Worm (Caenorhabditis elegans) whole organism, L4 larva: ENCODE results near the gene snb-6.

ENCODE experiments used
- F10B5.3 ChIP-seq: sonication (generic microtip); optimal IDR thresholded peaks from 2 replicates; lab custom pipeline; 2016; ENCODE audit warnings: mild to moderate bottlenecking, missing genetic modification characterization, missing compliant biosample characterization
- F26F4.8 ChIP-seq: fragments of 200-800 bp; sonication (Bioruptor generic); conservative IDR thresholded peaks from 2 replicates; pipeline ENCODE4 v1.3.6; 2022; ENCODE audit warnings: missing genetic modification characterization, missing compliant biosample characterization
- F44E2.7 ChIP-seq: fragments of 200-800 bp; sonication (Bioruptor generic); IDR thresholded peaks from 2 replicates; pipeline ENCODE4 v2.1.2; 2022; ENCODE audit warnings: missing genetic modification characterization, missing compliant biosample characterization
- F49E8.2 ChIP-seq: sonication (generic microtip); optimal IDR thresholded peaks from 2 replicates; lab custom pipeline; 2016; ENCODE audit warnings: missing compliant biosample characterization, mild to moderate bottlenecking, missing genetic modification characterization, borderline replicate concordance
- R02D3.7 ChIP-seq: fragments of 150-350 bp; sonication (generic microtip); optimal IDR thresholded peaks from 3 replicates; lab custom pipeline; 2014; ENCODE audit warnings: missing biosample characterization, missing genetic modification characterization
- Y105C5A.15 ChIP-seq: fragments of 200-800 bp; sonication (Bioruptor generic); IDR thresholded peaks from 2 replicates; pipeline ENCODE4 v1.3.6; 2022; ENCODE audit warnings: missing genetic modification characterization, missing compliant biosample characterization
- ZK546.5 ChIP-seq, 2 experiments: sonication (generic microtip); optimal IDR thresholded peaks; 2 replicates each; lab custom pipeline; 2017; ENCODE audit warnings: missing biosample characterization in 2 of 2, missing genetic modification characterization in 2 of 2
- aha-1 ChIP-seq: fragments of 150-350 bp; peaks from one replicate; lab custom pipeline; 2014; ENCODE audit warnings: missing biosample characterization, missing genetic modification characterization
- aly-2 ChIP-seq: sonication (generic microtip); optimal IDR thresholded peaks from 2 replicates; lab custom pipeline; 2018; ENCODE audit warnings: missing biosample characterization, missing genetic modification characterization
- arid-1 ChIP-seq: fragments of 200-800 bp; sonication (Bioruptor generic); conservative IDR thresholded peaks from 2 replicates; pipeline ENCODE4 v1.3.6; 2022; ENCODE audit warnings: missing genetic modification reagents, missing genetic modification characterization, missing compliant biosample characterization
- attf-4 ChIP-seq: sonication (generic microtip); optimal IDR thresholded peaks from 3 replicates; lab custom pipeline; 2017; ENCODE audit warnings: missing biosample characterization, missing genetic modification characterization
- ceh-28 ChIP-seq: fragments of 150-350 bp; optimal IDR thresholded peaks from 2 replicates; lab custom pipeline; 2014; ENCODE audit warnings: missing biosample characterization, missing genetic modification reagents, missing genetic modification characterization
- ceh-44 ChIP-seq: fragments of 200-800 bp; sonication (Bioruptor generic); IDR thresholded peaks from 2 replicates; pipeline ENCODE4 v1.3.6; 2022; ENCODE audit warnings: missing genetic modification reagents, missing genetic modification characterization, missing compliant biosample characterization
- ctbp-1 ChIP-seq: fragments of 200-800 bp; sonication (Bioruptor generic); IDR thresholded peaks from 2 replicates; pipeline ENCODE4 v1.3.6; 2022; ENCODE audit warnings: missing genetic modification reagents, missing genetic modification characterization, missing compliant biosample characterization
- daf-12 ChIP-seq: fragments of 150-350 bp; optimal IDR thresholded peaks from 2 replicates; lab custom pipeline; 2014; ENCODE audit warnings: missing biosample characterization, missing genetic modification reagents, missing genetic modification characterization
- daf-19 ChIP-seq: fragments of 200-800 bp; sonication (Bioruptor generic); conservative IDR thresholded peaks from 2 replicates; pipeline ENCODE4 v1.3.6; 2022; ENCODE audit warnings: missing genetic modification characterization, missing compliant biosample characterization
- daf-8 ChIP-seq: fragments of 200-800 bp; sonication (Bioruptor generic); IDR thresholded peaks from 2 replicates; pipeline ENCODE4 v1.3.6; 2022; ENCODE audit warnings: missing genetic modification characterization, missing compliant biosample characterization
- dmd-9 ChIP-seq: fragments of 200-800 bp; sonication (Bioruptor generic); IDR thresholded peaks from 2 replicates; pipeline ENCODE4 v1.3.6; 2022; ENCODE audit warnings: missing genetic modification reagents, missing genetic modification characterization, missing compliant biosample characterization
- dpl-1 ChIP-seq: fragments of 150-350 bp; optimal IDR thresholded peaks from 2 replicates; lab custom pipeline; 2014; ENCODE audit warnings: missing biosample characterization, missing genetic modification reagents, missing genetic modification characterization
- duxl-1 ChIP-seq: sonication (generic microtip); optimal IDR thresholded peaks from 2 replicates; lab custom pipeline; 2016; ENCODE audit warnings: mild to moderate bottlenecking, missing genetic modification characterization, moderate library complexity, missing compliant biosample characterization; ENCODE audit not compliant: poor library complexity
- dve-1 ChIP-seq: sonication (generic microtip); optimal IDR thresholded peaks from 2 replicates; lab custom pipeline; 2017; ENCODE audit warnings: antibody characterized with exemption, mild to moderate bottlenecking, missing genetic modification characterization, missing compliant biosample characterization; ENCODE audit not compliant: insufficient read depth
- egl-27 ChIP-seq: sonication (generic microtip); optimal IDR thresholded peaks from 3 replicates; lab custom pipeline; 2017; ENCODE audit warnings: missing biosample characterization, missing genetic modification reagents, missing genetic modification characterization
- fkh-10 ChIP-seq: fragments of 150-350 bp; optimal IDR thresholded peaks from 2 replicates; lab custom pipeline; 2014; ENCODE audit warnings: missing biosample characterization, missing genetic modification reagents, missing genetic modification characterization
- fos-1 ChIP-seq: fragments of 150-350 bp; optimal IDR thresholded peaks from 2 replicates; lab custom pipeline; 2014; ENCODE audit warnings: missing biosample characterization, missing genetic modification characterization
- gei-8 ChIP-seq: fragments of 200-800 bp; sonication (Bioruptor generic); optimal IDR thresholded peaks from 2 replicates; lab custom pipeline; 2018; ENCODE audit warnings: mild to moderate bottlenecking, missing genetic modification characterization, missing compliant biosample characterization
- hif-1 ChIP-seq, 2 experiments: sonication (generic microtip); optimal IDR thresholded peaks; 2 replicates each; lab custom pipeline; 2016 to 2017; ENCODE audit warnings: missing compliant biosample characterization in 2 of 2, missing genetic modification characterization in 2 of 2, missing genetic modification reagents in 2 of 2, missing genotype in 2 of 2, mild to moderate bottlenecking in 1 of 2
- hlh-11 ChIP-seq: fragments of 200-800 bp; sonication (Bioruptor generic); optimal IDR thresholded peaks from 2 replicates; lab custom pipeline; 2018; ENCODE audit warnings: mild to moderate bottlenecking, missing genetic modification characterization, missing compliant biosample characterization
- jun-1 ChIP-seq: fragments of 150-350 bp; optimal IDR thresholded peaks from 2 replicates; lab custom pipeline; 2014; ENCODE audit warnings: missing biosample characterization, missing genetic modification reagents, missing genetic modification characterization
- lin-13 ChIP-seq: fragments of 150-350 bp; optimal IDR thresholded peaks from 2 replicates; lab custom pipeline; 2014; ENCODE audit warnings: missing biosample characterization, missing genetic modification reagents, missing genetic modification characterization
- lin-15B ChIP-seq: fragments of 150-350 bp; sonication (generic microtip); optimal IDR thresholded peaks from 3 replicates; lab custom pipeline; 2014; ENCODE audit warnings: missing biosample characterization, missing genetic modification characterization
- lin-29 ChIP-seq: fragments of 200-800 bp; sonication (Bioruptor generic); IDR thresholded peaks from 2 replicates; pipeline ENCODE4 v1.3.6; 2022; ENCODE audit warnings: missing genetic modification reagents, missing genetic modification characterization, missing compliant biosample characterization
- mdt-29 ChIP-seq: fragments of 200-800 bp; sonication (Bioruptor generic); IDR thresholded peaks from 2 replicates; pipeline ENCODE4 v1.3.6; 2022; ENCODE audit warnings: missing genetic modification reagents, missing genetic modification characterization, missing compliant biosample characterization
- mep-1 ChIP-seq: fragments of 150-350 bp; sonication (generic microtip); optimal IDR thresholded peaks from 3 replicates; lab custom pipeline; 2014; ENCODE audit warnings: missing biosample characterization, missing genetic modification characterization
- mxl-2 ChIP-seq: fragments of 200-800 bp; sonication (Bioruptor generic); conservative IDR thresholded peaks from 2 replicates; pipeline ENCODE4 v1.3.6; 2022; ENCODE audit warnings: missing genetic modification reagents, missing genetic modification characterization, missing compliant biosample characterization
- nhr-102 ChIP-seq: sonication (generic microtip); optimal IDR thresholded peaks from 2 replicates; lab custom pipeline; 2016; ENCODE audit warnings: mild to moderate bottlenecking, missing genetic modification characterization, moderate library complexity, missing compliant biosample characterization
- nhr-237 ChIP-seq: sonication (generic microtip); optimal IDR thresholded peaks from 2 replicates; lab custom pipeline; 2017; ENCODE audit warnings: missing biosample characterization, missing genetic modification characterization
- nhr-25 ChIP-seq: sonication (generic microtip); optimal IDR thresholded peaks from 2 replicates; lab custom pipeline; 2017; ENCODE audit warnings: missing genetic modification characterization, mild to moderate bottlenecking, missing compliant biosample characterization, antibody characterized with exemption, moderate library complexity, borderline replicate concordance; ENCODE audit not compliant: insufficient read depth
- nhr-28 ChIP-seq: fragments of 150-350 bp; optimal IDR thresholded peaks from 2 replicates; lab custom pipeline; 2014; ENCODE audit warnings: missing biosample characterization, missing genetic modification characterization
- nhr-41 ChIP-seq: fragments of 200-800 bp; sonication (Bioruptor generic); IDR thresholded peaks from 2 replicates; pipeline ENCODE4 v1.3.6; 2022; ENCODE audit warnings: missing genetic modification reagents, missing genetic modification characterization, missing compliant biosample characterization
- nhr-42 ChIP-seq: fragments of 200-800 bp; sonication (Bioruptor generic); IDR thresholded peaks from 2 replicates; pipeline ENCODE4 v1.3.6; 2022; ENCODE audit warnings: missing genetic modification characterization, missing compliant biosample characterization
- nhr-6 ChIP-seq: fragments of 150-350 bp; optimal IDR thresholded peaks from 2 replicates; lab custom pipeline; 2014; ENCODE audit warnings: missing biosample characterization, missing genetic modification characterization
- nhr-77 ChIP-seq: fragments of 150-350 bp; optimal IDR thresholded peaks from 2 replicates; lab custom pipeline; 2014; ENCODE audit warnings: missing biosample characterization, missing genetic modification characterization
- pha-4 ChIP-seq, 2 experiments: fragments of 150-350 bp in 1 of 2; fragments of 200-800 bp in 1 of 2; sonication (Bioruptor generic) in 1 of 2; IDR thresholded peaks in 1 of 2; optimal IDR thresholded peaks in 1 of 2; 2 replicates each; pipeline versions ENCODE4 v1.3.6 to Lab custom; 2014 to 2022; ENCODE audit warnings: missing genetic modification characterization in 2 of 2, missing genetic modification reagents in 2 of 2, missing biosample characterization in 1 of 2, missing compliant biosample characterization in 1 of 2
- pqm-1 ChIP-seq: sonication (generic microtip); optimal IDR thresholded peaks from 2 replicates; lab custom pipeline; 2017; ENCODE audit warnings: missing biosample characterization, missing genetic modification characterization
- rbr-2 ChIP-seq: sonication (generic microtip); optimal IDR thresholded peaks from 2 replicates; lab custom pipeline; 2016; ENCODE audit warnings: missing genotype, missing genetic modification characterization, missing compliant biosample characterization
- sdz-12 ChIP-seq: fragments of 200-800 bp; sonication (Bioruptor generic); optimal IDR thresholded peaks from 2 replicates; lab custom pipeline; 2018; ENCODE audit warnings: mild to moderate bottlenecking, missing genetic modification characterization, missing compliant biosample characterization
- set-16 ChIP-seq: fragments of 200-800 bp; sonication (Bioruptor generic); IDR thresholded peaks from 2 replicates; pipeline ENCODE4 v1.3.6; 2022; ENCODE audit warnings: missing genetic modification reagents, missing genetic modification characterization, missing compliant biosample characterization
- skn-1 ChIP-seq: fragments of 150-350 bp; optimal IDR thresholded peaks from 2 replicates; lab custom pipeline; 2014; ENCODE audit warnings: missing biosample characterization, missing genetic modification characterization
- spr-3 ChIP-seq: fragments of 200-800 bp; sonication (Bioruptor generic); optimal IDR thresholded peaks from 2 replicates; lab custom pipeline; 2018; ENCODE audit warnings: mild to moderate bottlenecking, missing genetic modification characterization, missing compliant biosample characterization
- unc-130 ChIP-seq: sonication (generic microtip); optimal IDR thresholded peaks from 2 replicates; lab custom pipeline; 2016; ENCODE audit warnings: missing genetic modification reagents, missing genetic modification characterization, missing compliant biosample characterization
- ztf-11 ChIP-seq: fragments of 150-350 bp; optimal IDR thresholded peaks from 2 replicates; lab custom pipeline; 2014; ENCODE audit warnings: missing biosample characterization, missing genetic modification characterization
- ztf-7 ChIP-seq: fragments of 150-350 bp; optimal IDR thresholded peaks from 2 replicates; lab custom pipeline; 2014; ENCODE audit warnings: missing biosample characterization, missing genetic modification characterization

The snb-6 gene

ce11 chrII:8817225-8817624 lies 42.3 kb downstream of the snb-6 start:
- no peak for TF ChIP-seq F49E8.2 (tag; lab: Kevin White, UChicago)
- no peak for TF ChIP-seq dpl-1 (GFP tag; lab: Kevin White, UChicago)
- TF ChIP-seq nhr-25 (tag; lab: Kevin White, UChicago), result no peak
- no peak for TF ChIP-seq nhr-237 (tag; lab: Kevin White, UChicago)
- TF ChIP-seq nhr-41, result no peak
- TF ChIP-seq R02D3.7 (tag; lab: Kevin White, UChicago), result no peak
- no peak for TF ChIP-seq ztf-7 (tag; lab: Kevin White, UChicago)
- TF ChIP-seq rbr-2 (tag; lab: Kevin White, UChicago), result no peak
- TF ChIP-seq ctbp-1 (GFP tag; lab: Robert Waterston, UW), result no peak
- no peak for TF ChIP-seq nhr-77 (tag; lab: Kevin White, UChicago)
- no peak for TF ChIP-seq set-16
- no peak for TF ChIP-seq hif-1 (tag; optimal IDR thresholded peaks at IDR 0.05; lab: Kevin White, UChicago)
- no peak for TF ChIP-seq gei-8 (GFP tag; lab: Kevin White, UChicago)
- no peak for TF ChIP-seq hlh-11 (tag; lab: Kevin White, UChicago)
- no peak for TF ChIP-seq ceh-28 (tag; lab: Kevin White, UChicago)
- no peak for TF ChIP-seq egl-27 (tag; lab: Kevin White, UChicago)
- TF ChIP-seq arid-1, result 0 out of 2 replicates have a peak, but pooled peaks have one; percentile 21
- TF ChIP-seq duxl-1 (tag; lab: Kevin White, UChicago), result peak; percentile 11
- TF ChIP-seq unc-130, result no peak
- TF ChIP-seq daf-8 (GFP tag; lab: Robert Waterston, UW), result no peak
- TF ChIP-seq mdt-29 (GFP tag; lab: Robert Waterston, UW), result peak; percentile 10; the same call in 1 of the 2 replicates
- no peak for TF ChIP-seq nhr-102 (tag; lab: Kevin White, UChicago)
- no peak for TF ChIP-seq lin-29
- no peak for TF ChIP-seq nhr-6 (tag; lab: Kevin White, UChicago)
- TF ChIP-seq F44E2.7 (GFP tag; lab: Robert Waterston, UW), result no peak
- no peak for TF ChIP-seq jun-1
- TF ChIP-seq ceh-44 (GFP tag; lab: Robert Waterston, UW), result no peak
- TF ChIP-seq daf-19 (GFP tag; lab: Robert Waterston, UW), result no peak
- no peak for TF ChIP-seq ZK546.5 (tag; optimal IDR thresholded peaks at IDR 0.05; lab: Kevin White, UChicago)
- TF ChIP-seq sdz-12, result no peak
- TF ChIP-seq aly-2 (tag; lab: Kevin White, UChicago), result no peak
- TF ChIP-seq mep-1 (tag; lab: Kevin White, UChicago), result peak; percentile 52
- TF ChIP-seq F26F4.8 (GFP tag; lab: Robert Waterston, UW), result no peak
- TF ChIP-seq nhr-28 (tag; lab: Kevin White, UChicago), result peak; percentile 18
- no peak for TF ChIP-seq daf-12 (tag; lab: Kevin White, UChicago)
- no peak for TF ChIP-seq lin-15B
- no peak for TF ChIP-seq fkh-10 (GFP tag; lab: Kevin White, UChicago)
- no peak for TF ChIP-seq lin-13 (GFP tag; lab: Kevin White, UChicago)
- TF ChIP-seq ztf-11 (tag; lab: Kevin White, UChicago), result no peak
- no peak for TF ChIP-seq spr-3 (GFP tag; lab: Kevin White, UChicago)
- TF ChIP-seq aha-1, result no peak
- no peak for TF ChIP-seq mxl-2 (GFP tag; lab: Robert Waterston, UW)
- no peak for TF ChIP-seq Y105C5A.15 (GFP tag; lab: Robert Waterston, UW)
- TF ChIP-seq attf-4, result no peak
- peak; percentile 16 for TF ChIP-seq dve-1
- no peak for TF ChIP-seq dmd-9 (GFP tag; lab: Robert Waterston, UW)
- no peak for TF ChIP-seq pqm-1 (tag; lab: Kevin White, UChicago)
- no peak for TF ChIP-seq fos-1
- no peak for TF ChIP-seq skn-1 (tag; lab: Kevin White, UChicago)
- no peak for TF ChIP-seq F10B5.3 (tag; lab: Kevin White, UChicago)
- no peak for TF ChIP-seq nhr-42 (GFP tag; lab: Robert Waterston, UW)
- TF ChIP-seq pha-4 (GFP tag; IDR thresholded peaks at IDR 0.05; lab: Robert Waterston, UW), result no peak
- TF ChIP-seq pha-4 (tag; optimal IDR thresholded peaks at IDR 0.05; lab: Kevin White, UChicago), result no peak
